Worm (Caenorhabditis elegans): ENCODE measurements around the gene K08D8.6.

The K08D8.6 gene

DNA sequence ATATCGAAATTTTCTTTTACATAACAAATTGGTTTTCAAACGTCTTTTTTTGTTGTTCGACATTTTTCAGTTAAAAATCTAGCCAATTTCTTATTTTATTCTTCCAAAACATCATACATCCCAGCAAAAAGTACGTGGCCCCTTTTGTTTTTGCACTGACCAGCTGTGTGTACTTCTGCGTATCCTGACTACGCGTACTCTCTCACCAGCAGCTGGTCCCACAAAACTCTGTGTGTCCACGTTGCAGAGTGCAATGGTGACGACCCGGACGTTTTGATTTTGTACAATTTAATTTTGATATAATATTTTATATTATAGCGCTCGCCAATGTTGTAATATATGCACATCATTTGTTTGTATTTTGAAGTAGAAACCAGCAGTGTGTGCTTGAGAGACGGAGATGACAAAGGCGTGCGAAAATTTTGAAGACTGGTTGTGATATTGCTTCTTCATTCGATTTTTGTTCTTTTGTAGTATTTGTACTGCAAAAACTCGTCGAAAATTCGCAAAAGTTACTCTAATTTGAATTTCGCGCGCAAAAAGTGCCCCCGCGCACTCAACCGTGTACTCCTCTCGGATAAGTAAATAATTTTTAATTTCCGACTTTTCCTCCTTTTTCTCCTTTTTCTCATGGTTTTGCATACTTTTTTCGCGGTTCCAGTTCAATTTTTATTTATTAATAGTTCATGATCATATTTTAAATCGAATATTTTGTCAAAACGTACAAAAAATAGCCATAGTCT lies 35.8 kb downstream of the K08D8.6 start:
- TF ChIP-seq nhr-71 (tag; optimal IDR thresholded peaks at IDR 0.05), result no peak
- TF ChIP-seq efl-1 (optimal IDR thresholded peaks at IDR 0.05), result peak; percentile 73 to 84
- TF ChIP-seq efl-1 (GFP tag; optimal IDR thresholded peaks at IDR 0.05 in 1 of 2), result peak; percentile 74 to 97
- peak; percentile 48 to 71 (median 58) for TF ChIP-seq dpl-1 (GFP tag; optimal IDR thresholded peaks at IDR 0.05)
- no peak for TF ChIP-seq unc-30 (tag; optimal IDR thresholded peaks at IDR 0.05)
- peak; percentile 39 to 62 for TF ChIP-seq lin-35 (GFP tag; optimal IDR thresholded peaks at IDR 0.05)
- no peak for TF ChIP-seq isw-1 (GFP tag; IDR thresholded peaks at IDR 0.05)
- no peak for TF ChIP-seq nhr-237 (tag; optimal IDR thresholded peaks at IDR 0.05)
- TF ChIP-seq nhr-84 (tag; optimal IDR thresholded peaks at IDR 0.05), result no peak

DNA sequence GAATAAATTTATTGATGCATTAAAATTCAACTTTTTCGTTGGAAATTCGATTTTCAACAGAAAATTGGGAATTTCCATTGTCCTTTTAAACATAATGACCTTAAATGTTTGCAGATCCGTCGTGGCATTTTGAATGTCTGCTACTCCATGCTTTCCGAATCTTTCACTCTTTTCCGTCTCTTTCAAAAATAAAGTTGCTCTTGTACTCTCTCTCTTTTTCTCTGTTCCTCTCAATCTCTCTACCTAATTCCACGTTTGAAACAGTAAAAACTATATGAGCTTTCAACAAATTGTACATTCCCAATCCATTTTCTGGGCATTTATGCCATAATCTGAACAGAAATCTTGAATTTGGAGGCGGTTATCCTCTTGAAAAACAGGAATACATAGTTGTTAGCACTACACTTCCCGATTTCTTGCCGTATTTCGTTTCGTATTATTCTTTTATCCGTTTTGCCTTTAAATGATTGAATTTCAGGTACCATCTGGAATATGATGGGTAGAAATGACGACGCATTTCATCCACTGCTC lies 41.2 kb downstream of the K08D8.6 start, which contains the start of gene srf-3:
srf-3 (plus strand) TSS at position 481 of the 531 bp plus-strand sequence.
- TF ChIP-seq F16B12.6 (tag; optimal IDR thresholded peaks at IDR 0.05), result no peak
- TF ChIP-seq ets-5 (GFP tag; IDR thresholded peaks at IDR 0.05), result no peak
- no peak for TF ChIP-seq aha-1 (tag; optimal IDR thresholded peaks at IDR 0.05)
- TF ChIP-seq lin-13 (GFP tag; optimal IDR thresholded peaks at IDR 0.05), result no peak
- TF ChIP-seq dpl-1 (GFP tag; optimal IDR thresholded peaks at IDR 0.05), result peak in 1 of 3 experiments; percentile 5
- TF ChIP-seq snpc-4 (tag; optimal IDR thresholded peaks at IDR 0.05), result no peak
- TF ChIP-seq hpl-2 (GFP tag; optimal IDR thresholded peaks at IDR 0.05), result no peak
- TF ChIP-seq mep-1 (tag; optimal IDR thresholded peaks at IDR 0.05), result no peak
- TF ChIP-seq fkh-4 (tag; optimal IDR thresholded peaks at IDR 0.05; ENCODE audit: borderline replicate concordance), result no peak
- TF ChIP-seq mab-9 (GFP tag; IDR thresholded peaks at IDR 0.05), result no peak
- no peak for TF ChIP-seq fkh-8 (tag; optimal IDR thresholded peaks at IDR 0.05)
- peak in 1 of 3 experiments; percentile 16 for TF ChIP-seq ceh-82 (tag; optimal IDR thresholded peaks at IDR 0.05)
- no peak for TF ChIP-seq elt-2 (tag; optimal IDR thresholded peaks at IDR 0.05)
- TF ChIP-seq efl-1 (optimal IDR thresholded peaks at IDR 0.05), result peak; percentile 6 to 42
- no peak for TF ChIP-seq efl-1 (GFP tag; optimal IDR thresholded peaks at IDR 0.05 in 1 of 2)
- no peak for TF ChIP-seq skn-1 (tag; optimal IDR thresholded peaks at IDR 0.05)

DNA sequence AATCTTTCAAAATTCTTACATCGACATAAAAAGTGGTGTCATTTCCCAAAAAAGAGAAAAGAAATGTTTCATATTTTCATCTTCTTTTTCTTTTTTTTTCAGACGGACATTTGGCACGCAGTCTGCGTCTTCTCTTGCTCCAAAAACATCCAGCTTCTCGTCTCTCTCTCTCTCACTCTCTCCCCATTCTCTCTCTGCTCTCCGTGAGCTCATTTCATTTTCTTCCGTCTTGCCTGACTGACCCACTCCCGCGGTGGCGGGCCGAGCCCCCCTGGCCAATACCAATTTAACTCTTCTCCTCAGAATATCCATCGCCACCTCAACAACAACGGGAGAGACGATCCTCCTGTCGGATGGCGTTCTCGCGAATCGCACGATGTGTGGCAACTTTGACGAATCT lies 44.7 kb downstream of the K08D8.6 start, which contains the start of gene txt-19:
txt-19 (plus strand) TSS at position 304 of the 400 bp plus-strand sequence.
- peak; percentile 11 for TF ChIP-seq tbx-2 (tag; optimal IDR thresholded peaks at IDR 0.05)
- no peak for TF ChIP-seq snpc-4 (tag; optimal IDR thresholded peaks at IDR 0.05)
- TF ChIP-seq nhr-47 (tag; optimal IDR thresholded peaks at IDR 0.05), result peak; percentile 21
- no peak for TF ChIP-seq snu-23 (GFP tag; optimal IDR thresholded peaks at IDR 0.05)
- peak; percentile 20 for TF ChIP-seq unc-86 (tag; optimal IDR thresholded peaks at IDR 0.05)
- peak; percentile 31 for TF ChIP-seq nhr-71 (tag; optimal IDR thresholded peaks at IDR 0.05)
- TF ChIP-seq lsy-2 (tag; optimal IDR thresholded peaks at IDR 0.05), result peak in 1 of 2 experiments; percentile 39
- TF ChIP-seq efl-1 (optimal IDR thresholded peaks at IDR 0.05), result peak; percentile 6 to 14
- TF ChIP-seq efl-1 (GFP tag; optimal IDR thresholded peaks at IDR 0.05 in 1 of 2), result no peak
- peak in 1 of 2 experiments; percentile 31 for TF ChIP-seq lin-35 (GFP tag; optimal IDR thresholded peaks at IDR 0.05)
- peak in 1 of 3 experiments; percentile 33 for TF ChIP-seq ceh-82 (tag; optimal IDR thresholded peaks at IDR 0.05)
- no peak for TF ChIP-seq nhr-77 (tag; optimal IDR thresholded peaks at IDR 0.05)
- TF ChIP-seq lin-14 (GFP tag; optimal IDR thresholded peaks at IDR 0.05), result peak; percentile 70
- peak; percentile 46 for TF ChIP-seq fkh-8 (tag; optimal IDR thresholded peaks at IDR 0.05)

DNA sequence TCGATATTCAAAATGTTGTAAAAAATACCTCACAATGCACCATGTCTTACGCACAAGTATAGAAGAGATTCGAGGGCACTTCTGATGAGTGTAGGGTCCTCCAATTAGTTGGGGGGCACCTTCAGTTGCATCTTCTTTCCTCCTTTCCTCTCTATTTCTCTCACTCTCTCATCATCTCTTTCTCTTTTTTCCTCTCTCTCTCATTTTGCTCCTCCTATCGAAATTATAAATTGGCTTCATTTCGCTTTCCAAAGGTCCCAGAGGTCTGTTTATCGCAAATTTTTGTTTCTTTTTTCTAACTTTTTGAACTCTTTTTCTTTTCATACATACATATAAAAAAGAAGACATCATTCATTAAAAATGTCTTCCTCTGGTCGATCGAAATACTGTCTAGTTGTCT lies 47.4 kb downstream of the K08D8.6 start:
- TF ChIP-seq efl-1 (optimal IDR thresholded peaks at IDR 0.05) (no peak), efl-1 (GFP tag; optimal IDR thresholded peaks at IDR 0.05 in 1 of 2) (peak in 1 of 2 experiments; percentile 75), ceh-63 (GFP tag; optimal IDR thresholded peaks at IDR 0.05) (peak; percentile 53), grh-1 (GFP tag; IDR thresholded peaks at IDR 0.05) (no peak), ces-1 (GFP tag; optimal IDR thresholded peaks at IDR 0.05) (no peak), dpl-1 (GFP tag; optimal IDR thresholded peaks at IDR 0.05) (no peak), nhr-71 (tag; optimal IDR thresholded peaks at IDR 0.05) (peak; percentile 42), nhr-11 (tag; optimal IDR thresholded peaks at IDR 0.05) (peak; percentile 1), snu-23 (GFP tag; optimal IDR thresholded peaks at IDR 0.05) (peak; percentile 2), tbx-2 (tag; optimal IDR thresholded peaks at IDR 0.05) (peak; percentile 25), lin-14 (GFP tag; optimal IDR thresholded peaks at IDR 0.05) (peak; percentile 69), swsn-7 (tag; optimal IDR thresholded peaks at IDR 0.05) (peak; percentile 18), lsy-2 (tag; optimal IDR thresholded peaks at IDR 0.05) (peak in 1 of 2 experiments; percentile 24), sup-37 (GFP tag; optimal IDR thresholded peaks at IDR 0.05) (no peak), vab-15 (tag; optimal IDR thresholded peaks at IDR 0.05) (peak; percentile 8), pag-3 (tag; optimal IDR thresholded peaks at IDR 0.05; ENCODE audit: borderline replicate concordance, insufficient read depth) (no peak), nhr-20 (tag; optimal IDR thresholded peaks at IDR 0.05) (peak; percentile 3)

Measured in whole organism, L1 larva.